Worm (Caenorhabditis elegans) whole organism, late embryonic: Measurements from ENCODE around the gene F40G9.14.

ENCODE experiments used
- K09A11.1 ChIP-seq: sonication (generic microtip); optimal IDR thresholded peaks from 2 replicates; lab custom pipeline; 2017; ENCODE audit warnings: antibody characterized with exemption, mild to moderate bottlenecking, missing genetic modification characterization, missing compliant biosample characterization; ENCODE audit not compliant: insufficient read depth
- ahr-1 ChIP-seq: sonication (generic microtip); optimal IDR thresholded peaks from 2 replicates; lab custom pipeline; 2016; ENCODE audit warnings: missing genetic modification characterization, missing compliant biosample characterization
- ceh-14 ChIP-seq: sonication (generic microtip); optimal IDR thresholded peaks from 2 replicates; lab custom pipeline; 2016; ENCODE audit warnings: missing genotype, missing genetic modification characterization, missing compliant biosample characterization
- ceh-30 ChIP-seq: fragments of 150-350 bp; optimal IDR thresholded peaks from 2 replicates; lab custom pipeline; 2014; ENCODE audit warnings: missing biosample characterization, missing genetic modification characterization
- ceh-34 ChIP-seq: sonication (generic microtip); optimal IDR thresholded peaks from 2 replicates; lab custom pipeline; 2016; ENCODE audit warnings: mild to moderate bottlenecking, missing genetic modification characterization, missing compliant biosample characterization
- ceh-45 ChIP-seq: fragments of 200-800 bp; sonication (Bioruptor generic); IDR thresholded peaks from 2 replicates; pipeline ENCODE4 v1.3.6; 2022; ENCODE audit warnings: missing genetic modification reagents, missing genetic modification characterization, missing compliant biosample characterization
- ceh-6 ChIP-seq: fragments of 200-800 bp; sonication (Bioruptor generic); optimal IDR thresholded peaks from 2 replicates; lab custom pipeline; 2018; ENCODE audit warnings: mild to moderate bottlenecking, missing genetic modification characterization, missing compliant biosample characterization
- dmd-4 ChIP-seq: sonication (generic microtip); optimal IDR thresholded peaks from 2 replicates; lab custom pipeline; 2016; ENCODE audit warnings: borderline replicate concordance, missing genetic modification characterization, missing compliant biosample characterization
- elt-2 ChIP-seq: sonication (generic microtip); optimal IDR thresholded peaks from 2 replicates; lab custom pipeline; 2016; ENCODE audit warnings: missing genetic modification reagents, missing genetic modification characterization, missing compliant biosample characterization
- elt-4 ChIP-seq: sonication (generic microtip); optimal IDR thresholded peaks from 2 replicates; lab custom pipeline; 2016; ENCODE audit warnings: missing genetic modification characterization, missing compliant biosample characterization
- ets-4 ChIP-seq: sonication (generic microtip); optimal IDR thresholded peaks from 2 replicates; lab custom pipeline; 2016; ENCODE audit warnings: missing genetic modification characterization, missing compliant biosample characterization
- fkh-10 ChIP-seq: fragments of 150-350 bp; optimal IDR thresholded peaks from 2 replicates; lab custom pipeline; 2014; ENCODE audit warnings: missing biosample characterization, missing genetic modification reagents, missing genetic modification characterization
- gmeb-2 ChIP-seq: sonication (generic microtip); optimal IDR thresholded peaks from 2 replicates; lab custom pipeline; 2016; ENCODE audit warnings: missing genetic modification characterization, inconsistent platforms, missing compliant biosample characterization
- hlh-15 ChIP-seq: sonication (generic microtip); optimal IDR thresholded peaks from 2 replicates; lab custom pipeline; 2016; ENCODE audit warnings: missing genetic modification characterization, missing compliant biosample characterization
- hlh-8 ChIP-seq: sonication (generic microtip); optimal IDR thresholded peaks from 2 replicates; lab custom pipeline; 2016; ENCODE audit warnings: missing genotype, missing genetic modification characterization, missing compliant biosample characterization
- lim-6 ChIP-seq: sonication (generic microtip); optimal IDR thresholded peaks from 2 replicates; lab custom pipeline; 2016; ENCODE audit warnings: missing genetic modification characterization, missing compliant biosample characterization
- madf-2 ChIP-seq: sonication (generic microtip); optimal IDR thresholded peaks from 2 replicates; lab custom pipeline; 2017; ENCODE audit warnings: missing genetic modification characterization, missing compliant biosample characterization
- nfya-1 ChIP-seq: sonication (generic microtip); optimal IDR thresholded peaks from 2 replicates; lab custom pipeline; 2017; ENCODE audit warnings: missing genetic modification characterization, mild to moderate bottlenecking, missing compliant biosample characterization, antibody characterized with exemption, moderate library complexity
- npax-4 ChIP-seq: sonication (generic microtip); optimal IDR thresholded peaks from 2 replicates; lab custom pipeline; 2016; ENCODE audit warnings: missing genetic modification characterization, missing compliant biosample characterization
- pat-9 ChIP-seq: fragments of 200-800 bp; sonication (Bioruptor generic); optimal IDR thresholded peaks from 2 replicates; lab custom pipeline; 2018; ENCODE audit warnings: mild to moderate bottlenecking, missing genetic modification characterization, moderate library complexity, missing compliant biosample characterization
- pax-1 ChIP-seq: fragments of 150-350 bp; optimal IDR thresholded peaks from 2 replicates; lab custom pipeline; 2014; ENCODE audit warnings: missing biosample characterization, missing genetic modification characterization
- pha-4 ChIP-seq: fragments of 150-350 bp; optimal IDR thresholded peaks from 2 replicates; lab custom pipeline; 2018; ENCODE audit warnings: missing biosample characterization, missing genetic modification reagents, missing genetic modification characterization
- pqm-1 ChIP-seq: sonication (generic microtip); optimal IDR thresholded peaks from 2 replicates; lab custom pipeline; 2016; ENCODE audit warnings: missing genetic modification characterization, missing compliant biosample characterization
- pros-1 ChIP-seq: fragments of 150-350 bp; optimal IDR thresholded peaks from 2 replicates; lab custom pipeline; 2014; ENCODE audit warnings: missing biosample characterization, missing genetic modification reagents, missing genetic modification characterization
- ref-2 ChIP-seq: sonication (generic microtip); optimal IDR thresholded peaks from 2 replicates; lab custom pipeline; 2016; ENCODE audit warnings: missing genetic modification characterization, missing compliant biosample characterization
- sox-2 ChIP-seq: fragments of 200-800 bp; sonication (Bioruptor generic); IDR thresholded peaks from 2 replicates; pipeline ENCODE4 v1.3.6; 2022; ENCODE audit warnings: missing genetic modification reagents, missing genetic modification characterization, missing compliant biosample characterization
- syd-9 ChIP-seq: sonication (generic microtip); optimal IDR thresholded peaks from 2 replicates; lab custom pipeline; 2016; ENCODE audit warnings: mild to moderate bottlenecking, missing genetic modification characterization, moderate library complexity, missing compliant biosample characterization
- tbx-2 ChIP-seq: sonication (generic microtip); optimal IDR thresholded peaks from 2 replicates; lab custom pipeline; 2016; ENCODE audit warnings: missing genetic modification characterization, missing compliant biosample characterization
- ttx-3 ChIP-seq: sonication (generic microtip); optimal IDR thresholded peaks from 2 replicates; lab custom pipeline; 2016; ENCODE audit warnings: missing genetic modification reagents, missing genetic modification characterization, missing compliant biosample characterization
- unc-42 ChIP-seq: sonication (generic microtip); optimal IDR thresholded peaks from 2 replicates; lab custom pipeline; 2016; ENCODE audit warnings: missing genotype, missing genetic modification characterization, missing compliant biosample characterization
- unc-55 ChIP-seq: sonication (generic microtip); optimal IDR thresholded peaks from 2 replicates; lab custom pipeline; 2017; ENCODE audit warnings: missing biosample characterization, missing genetic modification reagents, missing genetic modification characterization

F40G9.14 gene

ce11 chrIII:179123-179592 lies 1.5 kb upstream of the F40G9.14 start, which contains the start of gene F40G9.6 (continued):
- TF ChIP-seq fkh-10 = no peak
- no peak for TF ChIP-seq lim-6 (tag; lab: Kevin White, UChicago)

ce11 chrIII:178126-178525 lies 511 bp upstream of the F40G9.14 start:
- TF ChIP-seq madf-2 (peak; percentile 23), pqm-1 (tag; lab: Kevin White, UChicago) (no peak), tbx-2 (no peak), ceh-14 (tag; lab: Kevin White, UChicago) (no peak), npax-4 (no peak), syd-9 (tag; lab: Kevin White, UChicago) (no peak), gmeb-2 (tag; lab: Kevin White, UChicago) (no peak)

- TF ChIP-seq elt-2 = no peak
- TF ChIP-seq ref-2 (tag; lab: Kevin White, UChicago) = no peak
- no peak for TF ChIP-seq ets-4 (tag; lab: Kevin White, UChicago)
Observed at ce11 chrIII:175733-176132, 1.9 kb downstream of the F40G9.14 start, which contains the start of gene clec-148. Gene clec-148, minus strand, starts transcription at chrIII:175833.

ce11 chrIII:173501-173900 lies 4.1 kb downstream of the F40G9.14 start, which contains the start of gene F40G9.19:
Gene F40G9.19, plus strand, starts transcription at chrIII:173801.
- TF ChIP-seq K09A11.1 (tag; lab: Kevin White, UChicago) = no peak

ce11 chrIII:171617-172016 lies 6.0 kb downstream of the F40G9.14 start, which contains the start of the genes F40G9.9 and F40G9.12:
Gene F40G9.9, minus strand, starts transcription at chrIII:171717.
Gene F40G9.12, plus strand, starts transcription at chrIII:171847.
- no peak for TF ChIP-seq pros-1 (tag; lab: Kevin White, UChicago)
- TF ChIP-seq elt-2 = no peak
- no peak for TF ChIP-seq ttx-3 (tag; lab: Kevin White, UChicago)
- TF ChIP-seq, all 69 proteins: peak for 0

ce11 chrIII:169478-169877 lies 8.1 kb downstream of the F40G9.14 start, which contains the start of gene F40G9.18:
Gene F40G9.18, minus strand, starts transcription at chrIII:169578.
- TF ChIP-seq hlh-15 = no peak
- no peak for TF ChIP-seq ceh-34 (tag; lab: Kevin White, UChicago)
- TF ChIP-seq elt-2 = no peak
- TF ChIP-seq ets-4 (tag; lab: Kevin White, UChicago) = no peak
- no peak for TF ChIP-seq pha-4 (tag; lab: Kevin White, UChicago)
- no peak for TF ChIP-seq pax-1 (tag; lab: Kevin White, UChicago)

- TF ChIP-seq elt-4 (tag; lab: Kevin White, UChicago) = peak; percentile 35
Observed at ce11 chrIII:168376-168775, 9.2 kb downstream of the F40G9.14 start.

ce11 chrIII:165390-165789 lies 12.2 kb downstream of the F40G9.14 start, which contains the start of gene F40G9.7:
Gene F40G9.7, plus strand, starts transcription at chrIII:165690.
- TF ChIP-seq sox-2 (GFP tag; lab: Robert Waterston, UW) (no peak), nfya-1 (tag; lab: Kevin White, UChicago) (no peak), unc-42 (tag; lab: Kevin White, UChicago) (no peak), hlh-8 (tag; lab: Kevin White, UChicago) (no peak), ceh-30 (tag; lab: Kevin White, UChicago) (no peak)

ce11 chrIII:164775-165174 lies 12.8 kb downstream of the F40G9.14 start, which contains the start of gene F40G9.8:
Gene F40G9.8, minus strand, starts transcription at chrIII:164875.
- TF ChIP-seq pax-1 (tag; lab: Kevin White, UChicago) (no peak), pat-9 (tag; lab: Kevin White, UChicago) (no peak), pha-4 (tag; lab: Kevin White, UChicago) (no peak), dmd-4 (tag; lab: Kevin White, UChicago) (no peak), ahr-1 (no peak), unc-55 (no peak), tbx-2 (no peak), gmeb-2 (tag; lab: Kevin White, UChicago) (no peak), unc-42 (tag; lab: Kevin White, UChicago) (no peak), madf-2 (no peak), ceh-45 (GFP tag; lab: Robert Waterston, UW) (no peak), hlh-8 (tag; lab: Kevin White, UChicago) (no peak), K09A11.1 (tag; lab: Kevin White, UChicago) (no peak), nfya-1 (tag; lab: Kevin White, UChicago) (no peak), ceh-6 (no peak)
